Worm (Caenorhabditis elegans) whole organism, mixed stage, embryonic: ENCODE data around the gene lsm-5.

Experiments used
- ces-1 ChIP-seq: fragments of 150-350 bp; optimal IDR thresholded peaks from 2 replicates; lab custom pipeline; 2014; ENCODE audit warnings: missing biosample characterization, missing genetic modification reagents, missing genetic modification characterization
- elt-1 ChIP-seq: sonication (generic microtip); optimal IDR thresholded peaks from 2 replicates; lab custom pipeline; 2017; ENCODE audit warnings: missing genetic modification characterization, mild to moderate bottlenecking, missing compliant biosample characterization, antibody characterized with exemption, moderate library complexity, borderline replicate concordance; ENCODE audit not compliant: insufficient read depth
- lin-13 ChIP-seq: fragments of 150-350 bp; optimal IDR thresholded peaks from 2 replicates; lab custom pipeline; 2014; ENCODE audit warnings: missing biosample characterization, missing genetic modification characterization
- mep-1 ChIP-seq: fragments of 150-350 bp; optimal IDR thresholded peaks from 2 replicates; lab custom pipeline; 2017; ENCODE audit warnings: missing biosample characterization, missing genetic modification reagents, missing genetic modification characterization, inconsistent platforms
- nhr-237 ChIP-seq: fragments of 150-350 bp; optimal IDR thresholded peaks from 2 replicates; lab custom pipeline; 2014; ENCODE audit warnings: missing biosample characterization, missing genetic modification characterization
- snpc-4 ChIP-seq: fragments of 150-350 bp; optimal IDR thresholded peaks from 2 replicates; lab custom pipeline; 2014; ENCODE audit warnings: missing biosample characterization, missing genetic modification characterization
- ztf-11 ChIP-seq: fragments of 150-350 bp; optimal IDR thresholded peaks from 2 replicates; lab custom pipeline; 2014; ENCODE audit warnings: missing biosample characterization, missing genetic modification characterization

DNA sequence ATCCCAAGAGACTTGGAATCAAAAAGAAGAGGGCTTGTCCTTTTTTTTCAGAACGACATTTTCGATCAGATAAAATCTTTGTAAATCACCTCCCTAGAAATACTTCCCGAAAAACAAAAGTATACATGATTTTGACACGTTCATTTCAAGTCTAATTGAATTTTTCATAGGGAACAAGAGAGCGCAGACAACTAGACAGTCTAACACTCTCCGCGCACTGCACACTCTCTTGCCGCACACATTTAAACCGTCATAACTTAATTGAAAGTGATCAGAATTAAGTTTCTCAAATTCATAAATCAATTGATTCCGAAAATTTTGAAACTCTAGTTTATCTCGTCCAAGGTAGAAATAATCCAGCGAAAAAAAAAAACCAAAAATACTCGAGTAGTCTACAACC lies 10.5 kb upstream of the lsm-5 start:
- TF ChIP-seq lin-13 (tag; lab: Kevin White, UChicago): no peak
- TF ChIP-seq mep-1 (tag; lab: Kevin White, UChicago): no peak
- TF ChIP-seq elt-1 (tag; lab: Kevin White, UChicago): no peak
- TF ChIP-seq snpc-4 (tag; lab: Kevin White, UChicago): no peak
- TF ChIP-seq nhr-237 (tag; lab: Kevin White, UChicago): no peak
- no peak for TF ChIP-seq ces-1
- no peak for TF ChIP-seq ztf-11 (tag; lab: Kevin White, UChicago)
